Fruit fly (Drosophila melanogaster) whole organism, embryonic: ENCODE results near the gene CG13634.

Experiments used
- Bteb2 ChIP-seq: fragments of 200-800 bp; sonication (Bioruptor generic); optimal IDR thresholded peaks from 2 replicates; lab custom pipeline; 2016; ENCODE audit warnings: missing biosample characterization, missing genetic modification characterization
- CG12071 ChIP-seq: fragments of 200-800 bp; sonication (Bioruptor generic); optimal IDR thresholded peaks from 3 replicates; lab custom pipeline; 2018; ENCODE audit warnings: missing biosample characterization, mild to moderate bottlenecking, missing genetic modification characterization
- CG13424 ChIP-seq: fragments of 200-800 bp; sonication (Bioruptor generic); optimal IDR thresholded peaks from 2 replicates; lab custom pipeline; 2019; ENCODE audit warnings: missing biosample characterization, mild to moderate bottlenecking, missing genetic modification characterization, moderate library complexity
- CG14050 ChIP-seq: fragments of 200-800 bp; sonication (Bioruptor generic); IDR thresholded peaks from 3 replicates; pipeline ENCODE4 v1.3.6; 2022; ENCODE audit warnings: missing biosample characterization, missing genetic modification characterization
- CG15269 ChIP-seq: fragments of 200-800 bp; sonication (Bioruptor generic); optimal IDR thresholded peaks from 2 replicates; lab custom pipeline; 2018; ENCODE audit warnings: missing biosample characterization, mild to moderate bottlenecking, missing genetic modification characterization, moderate library complexity
- CG16863 ChIP-seq: fragments of 200-800 bp; sonication (Bioruptor generic); optimal IDR thresholded peaks from 3 replicates; lab custom pipeline; 2016; ENCODE audit warnings: missing biosample characterization, missing genetic modification characterization
- CG17612 ChIP-seq: fragments of 200-800 bp; sonication (Bioruptor generic); IDR thresholded peaks from 2 replicates; pipeline ENCODE4 v1.3.6; 2022; ENCODE audit warnings: missing biosample characterization, missing genetic modification characterization
- CG17802 ChIP-seq: fragments of 200-800 bp; sonication (Bioruptor generic); optimal IDR thresholded peaks from 2 replicates; lab custom pipeline; 2018; ENCODE audit warnings: missing biosample characterization, mild to moderate bottlenecking, missing genetic modification characterization, moderate library complexity
- CG17829 ChIP-seq: fragments of 200-800 bp; optimal IDR thresholded peaks from 2 replicates; lab custom pipeline; 2019; ENCODE audit warnings: missing biosample characterization, mild to moderate bottlenecking, missing genetic modification characterization, moderate library complexity
- CG2678 ChIP-seq: fragments of 200-800 bp; sonication (Bioruptor generic); optimal IDR thresholded peaks from 3 replicates; lab custom pipeline; 2019; ENCODE audit warnings: missing biosample characterization, mild to moderate bottlenecking, missing genetic modification characterization, moderate library complexity
- CG30403 ChIP-seq: fragments of 200-800 bp; sonication (Bioruptor generic); optimal IDR thresholded peaks from 3 replicates; lab custom pipeline; 2016; ENCODE audit warnings: missing biosample characterization, missing genetic modification characterization
- CG31365 ChIP-seq: fragments of 200-800 bp; sonication (Bioruptor generic); optimal IDR thresholded peaks from 2 replicates; lab custom pipeline; 2018; ENCODE audit warnings: missing biosample characterization, mild to moderate bottlenecking, missing genetic modification characterization
- CG31388 ChIP-seq: fragments of 200-800 bp; sonication (Bioruptor generic); optimal IDR thresholded peaks from 2 replicates; lab custom pipeline; 2016; ENCODE audit warnings: missing biosample characterization, missing genetic modification characterization
- CG43689 ChIP-seq: fragments of 200-800 bp; sonication (Bioruptor generic); IDR thresholded peaks from 2 replicates; pipeline ENCODE4 v1.3.6; 2022; ENCODE audit warnings: missing biosample characterization, missing genetic modification characterization
- CG4707 ChIP-seq: fragments of 200-800 bp; sonication (Bioruptor generic); optimal IDR thresholded peaks from 2 replicates; lab custom pipeline; 2018; ENCODE audit warnings: missing biosample characterization, mild to moderate bottlenecking, missing genetic modification characterization, moderate library complexity
- CG5180 ChIP-seq: fragments of 200-800 bp; sonication (Bioruptor generic); optimal IDR thresholded peaks from 3 replicates; lab custom pipeline; 2017; ENCODE audit warnings: missing biosample characterization, missing genetic modification characterization, mild to moderate bottlenecking, moderate library complexity, missing genetic modification reagents
- CG7357 ChIP-seq: fragments of 200-800 bp; sonication (Bioruptor generic); IDR thresholded peaks from 3 replicates; pipeline ENCODE4 v1.3.6; 2022; ENCODE audit warnings: missing biosample characterization, missing genetic modification characterization
- CG7963 ChIP-seq: fragments of 200-800 bp; sonication (Bioruptor generic); IDR thresholded peaks from 3 replicates; pipeline ENCODE4 v1.3.6; 2022; ENCODE audit warnings: missing biosample characterization, missing genetic modification characterization; ENCODE audit not compliant: partially characterized antibody
- CG8359 ChIP-seq: fragments of 200-800 bp; sonication (Bioruptor generic); optimal IDR thresholded peaks from 2 replicates; lab custom pipeline; 2017; ENCODE audit warnings: missing biosample characterization, mild to moderate bottlenecking, missing genetic modification characterization, borderline replicate concordance
- CG8388 ChIP-seq: fragments of 200-800 bp; sonication (Bioruptor generic); optimal IDR thresholded peaks from 2 replicates; lab custom pipeline; 2019; ENCODE audit warnings: missing biosample characterization, mild to moderate bottlenecking, missing genetic modification characterization, moderate library complexity
- CG9609 ChIP-seq: fragments of 200-800 bp; sonication (Bioruptor generic); optimal IDR thresholded peaks from 3 replicates; lab custom pipeline; 2016; ENCODE audit warnings: missing biosample characterization, missing genetic modification characterization
- Dfd ChIP-seq, 2 experiments: fragments of >200 bp; optimal IDR thresholded peaks; 2 replicates each; lab custom pipeline; 2017; ENCODE audit warnings: missing biosample characterization in 2 of 2, missing genetic modification characterization in 2 of 2
- Dip3 ChIP-seq: fragments of 200-800 bp; sonication (Bioruptor generic); optimal IDR thresholded peaks from 3 replicates; lab custom pipeline; 2016; ENCODE audit warnings: missing biosample characterization, missing genetic modification characterization
- Ets65A ChIP-seq: fragments of 200-800 bp; sonication (Bioruptor generic); peaks from one replicate; lab custom pipeline; 2016; ENCODE audit warnings: missing biosample characterization, missing genetic modification characterization
- H2.0 ChIP-seq: fragments of 200-800 bp; sonication (Bioruptor generic); IDR thresholded peaks from 2 replicates; pipeline ENCODE4 v1.3.6; 2022; ENCODE audit warnings: missing biosample characterization, missing genetic modification characterization
- HLHmδ ChIP-seq: fragments of 200-800 bp; sonication (Bioruptor generic); optimal IDR thresholded peaks from 2 replicates; lab custom pipeline; 2018; ENCODE audit warnings: missing biosample characterization, mild to moderate bottlenecking, missing genetic modification characterization, moderate library complexity
- Hmx ChIP-seq: fragments of 200-800 bp; sonication (Bioruptor generic); optimal IDR thresholded peaks from 2 replicates; lab custom pipeline; 2016; ENCODE audit warnings: missing biosample characterization, missing genetic modification characterization
- Max ChIP-seq: fragments of 200-800 bp; sonication (Bioruptor generic); optimal IDR thresholded peaks from 2 replicates; lab custom pipeline; 2016; ENCODE audit warnings: missing biosample characterization, mild to moderate bottlenecking, missing genetic modification characterization
- Myb ChIP-seq: fragments of 200-800 bp; sonication (Bioruptor generic); optimal IDR thresholded peaks from 2 replicates; lab custom pipeline; 2016; ENCODE audit warnings: missing biosample characterization, missing genetic modification characterization
- NC2β ChIP-seq: fragments of 200-800 bp; sonication (Bioruptor generic); optimal IDR thresholded peaks from 2 replicates; lab custom pipeline; 2016; ENCODE audit warnings: missing biosample characterization, missing genetic modification characterization
- Pdp1 ChIP-seq, 2 experiments: fragments of 200-800 bp; sonication (Bioruptor generic); optimal IDR thresholded peaks; 3 replicates each; lab custom pipeline; 2016; ENCODE audit warnings: missing biosample characterization in 2 of 2, missing genetic modification characterization in 2 of 2, mild to moderate bottlenecking in 1 of 2, moderate library complexity in 1 of 2
- Poxn ChIP-seq: fragments of 200-800 bp; sonication (Bioruptor generic); IDR thresholded peaks from 2 replicates; pipeline ENCODE4 v1.3.6; 2022; ENCODE audit warnings: missing biosample characterization, missing genetic modification characterization
- Ptx1 ChIP-seq: fragments of 200-800 bp; sonication (Bioruptor generic); IDR thresholded peaks from 2 replicates; pipeline ENCODE4 v1.3.6; 2022; ENCODE audit warnings: missing biosample characterization, missing genetic modification characterization
- Scr ChIP-seq: fragments of 200-800 bp; sonication (Bioruptor generic); IDR thresholded peaks from 2 replicates; pipeline ENCODE4 v1.3.6; 2022; ENCODE audit warnings: missing biosample characterization, missing genetic modification characterization; ENCODE audit not compliant: partially characterized antibody
- Sin3A ChIP-seq: fragments of >200 bp; optimal IDR thresholded peaks from 2 replicates; lab custom pipeline; 2018
- Sox100B ChIP-seq: fragments of 200-800 bp; sonication (Bioruptor generic); optimal IDR thresholded peaks from 3 replicates; lab custom pipeline; 2018; ENCODE audit warnings: missing biosample characterization, mild to moderate bottlenecking, missing genetic modification characterization
- Sry-β ChIP-seq: fragments of 200-800 bp; sonication (Bioruptor generic); optimal IDR thresholded peaks from 2 replicates; lab custom pipeline; 2018; ENCODE audit warnings: missing biosample characterization, mild to moderate bottlenecking, missing genetic modification characterization, moderate library complexity
- Xrp1 ChIP-seq: fragments of 200-800 bp; sonication (Bioruptor generic); IDR thresholded peaks from 2 replicates; pipeline ENCODE4 v1.3.6; 2022; ENCODE audit warnings: missing biosample characterization, missing genetic modification characterization
- btn ChIP-seq: fragments of 200-800 bp; sonication (Bioruptor generic); optimal IDR thresholded peaks from 2 replicates; lab custom pipeline; 2016; ENCODE audit warnings: missing biosample characterization, missing genetic modification characterization
- chn ChIP-seq: fragments of 200-800 bp; sonication (Bioruptor generic); optimal IDR thresholded peaks from 2 replicates; lab custom pipeline; 2016; ENCODE audit warnings: missing biosample characterization, missing genetic modification characterization
- dm ChIP-seq: fragments of 200-800 bp; sonication (Bioruptor generic); optimal IDR thresholded peaks from 3 replicates; lab custom pipeline; 2016; ENCODE audit warnings: missing biosample characterization, missing genetic modification characterization
- fd3F ChIP-seq: fragments of 200-800 bp; sonication (Bioruptor generic); optimal IDR thresholded peaks from 2 replicates; lab custom pipeline; 2018; ENCODE audit warnings: missing biosample characterization, mild to moderate bottlenecking, missing genetic modification characterization, moderate library complexity
- ham ChIP-seq: fragments of 200-800 bp; sonication (Bioruptor generic); IDR thresholded peaks from 2 replicates; pipeline ENCODE4 v1.3.6; 2022; ENCODE audit warnings: missing biosample characterization, missing genetic modification characterization
- her ChIP-seq: fragments of 200-800 bp; sonication (Bioruptor generic); optimal IDR thresholded peaks from 2 replicates; lab custom pipeline; 2016; ENCODE audit warnings: missing biosample characterization, missing genetic modification characterization
- lbe ChIP-seq: fragments of 200-800 bp; sonication (Bioruptor generic); optimal IDR thresholded peaks from 2 replicates; lab custom pipeline; 2016; ENCODE audit warnings: missing biosample characterization, mild to moderate bottlenecking, missing genetic modification characterization
- odd ChIP-seq: fragments of 200-800 bp; sonication (Bioruptor generic); optimal IDR thresholded peaks from 2 replicates; lab custom pipeline; 2017; ENCODE audit warnings: missing biosample characterization, mild to moderate bottlenecking, missing genetic modification characterization
- repo ChIP-seq: fragments of 200-800 bp; sonication (Bioruptor generic); optimal IDR thresholded peaks from 2 replicates; lab custom pipeline; 2016; ENCODE audit warnings: missing biosample characterization, missing genetic modification characterization
- seq ChIP-seq: fragments of 200-800 bp; sonication (Bioruptor generic); IDR thresholded peaks from 2 replicates; pipeline ENCODE4 v1.3.6; 2022; ENCODE audit warnings: missing biosample characterization, missing genetic modification characterization
- sim ChIP-seq: fragments of 200-800 bp; sonication (Bioruptor generic); IDR thresholded peaks from 2 replicates; pipeline ENCODE4 v1.3.6; 2022; ENCODE audit warnings: missing biosample characterization, missing genetic modification characterization
- sr ChIP-seq: fragments of 200-800 bp; sonication (Bioruptor generic); IDR thresholded peaks from 3 replicates; pipeline ENCODE4 v1.3.6; 2022; ENCODE audit warnings: missing biosample characterization, missing genetic modification characterization
- ttk ChIP-seq: fragments of 200-800 bp; sonication (Bioruptor generic); IDR thresholded peaks from 2 replicates; pipeline ENCODE4 v2.1.2; 2022; ENCODE audit warnings: missing biosample characterization, missing genetic modification characterization
- zfh1 ChIP-seq: fragments of 200-800 bp; sonication (Bioruptor generic); IDR thresholded peaks from 3 replicates; pipeline ENCODE4 v1.3.6; 2022; ENCODE audit warnings: missing biosample characterization, missing genetic modification characterization

Gene CG13634

dm6 chr3R:24753561-24754027 lies 36.3 kb downstream of the CG13634 start, which contains the start of gene asp (continued):
- TF ChIP-seq CG13424 (tag; lab: Kevin White, UChicago): no peak
- no peak for TF ChIP-seq CG43689
- no peak for TF ChIP-seq fd3F (GFP tag; lab: Kevin White, UChicago)
- TF ChIP-seq zfh1: no peak
- no peak for TF ChIP-seq sr
- no peak for TF ChIP-seq Ptx1 (GFP tag; lab: Robert Waterston, UW)
- TF ChIP-seq CG15269: no peak
- no peak for TF ChIP-seq CG4707 (GFP tag; lab: Kevin White, UChicago)
- no peak for TF ChIP-seq CG12071 (GFP tag; lab: Kevin White, UChicago)
- TF ChIP-seq odd (GFP tag; lab: Kevin White, UChicago): no peak
- TF ChIP-seq seq: no peak
- TF ChIP-seq Xrp1 (GFP tag; lab: Robert Waterston, UW): 0 out of 2 replicates have a peak, but pooled peaks have one; percentile 11
- no peak for TF ChIP-seq her (GFP tag; lab: Kevin White, UChicago)
- no peak for TF ChIP-seq CG5180 (GFP tag; lab: Kevin White, UChicago)
- TF ChIP-seq repo (GFP tag; lab: Kevin White, UChicago): no peak
- no peak for TF ChIP-seq chn (GFP tag; lab: Kevin White, UChicago)
- TF ChIP-seq dm: no peak
- TF ChIP-seq Bteb2: no peak
- TF ChIP-seq CG31365 (tag; lab: Kevin White, UChicago): no peak
- no peak for TF ChIP-seq Pdp1 (GFP tag; optimal IDR thresholded peaks at IDR 0.05; lab: Kevin White, UChicago)
- TF ChIP-seq CG9609 (GFP tag; lab: Kevin White, UChicago): no peak
- TF ChIP-seq CG7357 (GFP tag; lab: Robert Waterston, UW): peak; percentile 81
- TF ChIP-seq NC2β (GFP tag; lab: Kevin White, UChicago): no peak
- TF ChIP-seq CG17612 (GFP tag; lab: Robert Waterston, UW): no peak
- TF ChIP-seq lbe (GFP tag; lab: Kevin White, UChicago): no peak
- no peak for TF ChIP-seq Poxn (GFP tag; lab: Robert Waterston, UW)
- TF ChIP-seq Sox100B (GFP tag; lab: Kevin White, UChicago): no peak
- no peak for TF ChIP-seq H2.0 (GFP tag; lab: Robert Waterston, UW)
- peak; percentile 52 for TF ChIP-seq CG30403 (GFP tag; lab: Kevin White, UChicago)
- TF ChIP-seq Dfd (GFP tag; optimal IDR thresholded peaks at IDR 0.05; lab: Kevin White, UChicago): no peak
- no peak for TF ChIP-seq CG31388 (GFP tag; lab: Kevin White, UChicago)
- TF ChIP-seq Ets65A (GFP tag; lab: Kevin White, UChicago): peak; percentile 41
- TF ChIP-seq CG16863: no peak
- TF ChIP-seq ham (GFP tag; lab: Robert Waterston, UW): no peak
- peak; percentile 68 for TF ChIP-seq Myb (GFP tag; lab: Kevin White, UChicago)
- peak; percentile 85 for TF ChIP-seq Scr
- no peak for TF ChIP-seq Sry-β (GFP tag; lab: Kevin White, UChicago)
- TF ChIP-seq CG8359 (GFP tag; lab: Kevin White, UChicago): no peak
- TF ChIP-seq sim (GFP tag; lab: Robert Waterston, UW): no peak
- no peak for TF ChIP-seq CG8388 (GFP tag; lab: Kevin White, UChicago)
- peak; percentile 27 for TF ChIP-seq Sin3A (lab: Kevin White, UChicago)
- TF ChIP-seq ttk (GFP tag; lab: Robert Waterston, UW): no peak
- TF ChIP-seq HLHmδ (GFP tag; lab: Kevin White, UChicago): no peak
- no peak for TF ChIP-seq CG14050
- no peak for TF ChIP-seq Dip3 (GFP tag; lab: Kevin White, UChicago)
- TF ChIP-seq Max (GFP tag; lab: Kevin White, UChicago): no peak
- TF ChIP-seq CG17829 (tag; lab: Kevin White, UChicago): peak; percentile 66
- no peak for TF ChIP-seq btn (GFP tag; lab: Kevin White, UChicago)
- peak; percentile 98 for TF ChIP-seq CG17802 (tag; lab: Kevin White, UChicago)
- no peak for TF ChIP-seq CG2678 (tag; lab: Kevin White, UChicago)
- peak; percentile 90 for TF ChIP-seq CG7963 (GFP tag; lab: Robert Waterston, UW)
- no peak for TF ChIP-seq Hmx
